Worm (Caenorhabditis elegans) whole organism, early embryonic: ENCODE data around the gene C47E12.11.

ENCODE experiments used
- B0310.2 ChIP-seq: sonication (generic microtip); optimal IDR thresholded peaks from 2 replicates; lab custom pipeline; 2016; ENCODE audit warnings: mild to moderate bottlenecking, missing genetic modification characterization, missing compliant biosample characterization
- F13C5.2 ChIP-seq: sonication (generic microtip); optimal IDR thresholded peaks from 2 replicates; lab custom pipeline; 2017; ENCODE audit warnings: mild to moderate bottlenecking, missing genetic modification characterization, inconsistent platforms, missing compliant biosample characterization
- aly-1 ChIP-seq: sonication (generic microtip); optimal IDR thresholded peaks from 2 replicates; lab custom pipeline; 2016; ENCODE audit warnings: missing genetic modification characterization, missing compliant biosample characterization
- ama-1 ChIP-seq: fragments of 150-350 bp; optimal IDR thresholded peaks from 2 replicates; lab custom pipeline; 2014
- ceh-13 ChIP-seq: fragments of 200-800 bp; sonication (Bioruptor generic); optimal IDR thresholded peaks from 2 replicates; lab custom pipeline; 2018; ENCODE audit warnings: mild to moderate bottlenecking, missing genetic modification characterization, missing compliant biosample characterization
- ceh-36 ChIP-seq: sonication (generic microtip); optimal IDR thresholded peaks from 2 replicates; lab custom pipeline; 2016; ENCODE audit warnings: missing genetic modification characterization, inconsistent platforms, missing compliant biosample characterization
- ets-7 ChIP-seq: sonication (generic microtip); optimal IDR thresholded peaks from 2 replicates; lab custom pipeline; 2016; ENCODE audit warnings: missing genotype, missing genetic modification characterization, missing compliant biosample characterization
- flt-1 ChIP-seq: fragments of 200-800 bp; sonication (Bioruptor generic); IDR thresholded peaks from 2 replicates; pipeline ENCODE4 v1.3.6; 2022; ENCODE audit warnings: missing genetic modification characterization, missing compliant biosample characterization
- hmbx-1 ChIP-seq: sonication (generic microtip); optimal IDR thresholded peaks from 2 replicates; lab custom pipeline; 2016; ENCODE audit warnings: mild to moderate bottlenecking, missing genetic modification characterization, missing compliant biosample characterization
- hmg-4 ChIP-seq: fragments of 200-800 bp; sonication (Bioruptor generic); optimal IDR thresholded peaks from 2 replicates; lab custom pipeline; 2018; ENCODE audit warnings: mild to moderate bottlenecking, missing genetic modification characterization, missing compliant biosample characterization
- hnd-1 ChIP-seq: sonication (generic microtip); optimal IDR thresholded peaks from 2 replicates; lab custom pipeline; 2016; ENCODE audit warnings: missing genetic modification characterization, missing compliant biosample characterization
- pes-1 ChIP-seq: fragments of 200-800 bp; sonication (Bioruptor generic); IDR thresholded peaks from 2 replicates; pipeline ENCODE4 v1.3.6; 2022; ENCODE audit warnings: missing genetic modification reagents, missing genetic modification characterization, missing compliant biosample characterization
- scrt-1 ChIP-seq: fragments of 200-800 bp; sonication (Bioruptor generic); IDR thresholded peaks from 2 replicates; pipeline ENCODE4 v1.3.6; 2022; ENCODE audit warnings: missing genetic modification characterization, missing compliant biosample characterization
- sea-1 ChIP-seq: fragments of 200-800 bp; sonication (Bioruptor generic); conservative IDR thresholded peaks from 2 replicates; pipeline ENCODE4 v1.3.6; 2022; ENCODE audit warnings: missing genetic modification characterization, missing compliant biosample characterization
- tbx-11 ChIP-seq: fragments of 200-800 bp; sonication (Bioruptor generic); IDR thresholded peaks from 2 replicates; pipeline ENCODE4 v1.3.6; 2022; ENCODE audit warnings: missing genetic modification characterization, missing compliant biosample characterization
- tbx-37 ChIP-seq: fragments of 200-800 bp; sonication (Bioruptor generic); conservative IDR thresholded peaks from 2 replicates; pipeline ENCODE4 v1.3.6; 2022; ENCODE audit warnings: missing genetic modification reagents, missing genetic modification characterization, missing compliant biosample characterization
- tra-4 ChIP-seq: sonication (generic microtip); optimal IDR thresholded peaks from 2 replicates; lab custom pipeline; 2017; ENCODE audit warnings: missing genetic modification characterization, missing compliant biosample characterization

Gene C47E12.11

ce11 chrIV:9982895-9983294, 13.7 kb downstream of the C47E12.11 start, which contains the start of gene mam-2:
TSS of gene mam-2 (plus strand) at chrIV:9983195.
- TF ChIP-seq sea-1 (no peak), aly-1 (tag; lab: Kevin White, UChicago) (no peak), hnd-1 (tag; lab: Kevin White, UChicago) (no peak)

ce11 chrIV:9989416-9989815, 20.2 kb downstream of the C47E12.11 start:
- TF ChIP-seq pes-1: no peak

ce11 chrIV:9993403-9994132, 24.4 kb downstream of the C47E12.11 start:
- TF ChIP-seq ceh-36 (tag; lab: Kevin White, UChicago) (no peak), hmbx-1 (tag; lab: Kevin White, UChicago) (no peak), hmg-4 (no peak), tbx-11 (GFP tag; lab: Robert Waterston, UW) (no peak), ets-7 (no peak), tra-4 (tag; lab: Kevin White, UChicago) (no peak), B0310.2 (tag; lab: Kevin White, UChicago) (no peak), flt-1 (GFP tag; lab: Robert Waterston, UW) (no peak), F13C5.2 (no peak), ama-1 (lab: Kevin White, UChicago) (no peak)

ce11 chrIV:9994895-9995394, 25.7 kb downstream of the C47E12.11 start, which contains the start of gene uba-1:
TSS of gene uba-1 (minus strand) at chrIV:9994945.
- TF ChIP-seq sea-1: no peak
- TF ChIP-seq ama-1 (lab: Kevin White, UChicago): peak; percentile 61
- no peak for TF ChIP-seq flt-1 (GFP tag; lab: Robert Waterston, UW)
- TF ChIP-seq ets-7: no peak
- TF ChIP-seq scrt-1 (GFP tag; lab: Robert Waterston, UW): no peak

ce11 chrIV:9998487-9999218, 29.5 kb downstream of the C47E12.11 start, which contains the start of gene pyp-1:
TSS of gene pyp-1 (minus strand) at chrIV:9998925.
- no peak for TF ChIP-seq ets-7
- TF ChIP-seq hmg-4: no peak
- no peak for TF ChIP-seq tbx-37 (GFP tag; lab: Robert Waterston, UW)
- TF ChIP-seq tra-4 (tag; lab: Kevin White, UChicago): no peak
- TF ChIP-seq aly-1 (tag; lab: Kevin White, UChicago): no peak
- TF ChIP-seq hnd-1 (tag; lab: Kevin White, UChicago): no peak
- no peak for TF ChIP-seq tbx-11 (GFP tag; lab: Robert Waterston, UW)
- TF ChIP-seq pes-1: no peak
- TF ChIP-seq ceh-13 (GFP tag; lab: Kevin White, UChicago): no peak
- TF ChIP-seq F13C5.2: no peak
- no peak for TF ChIP-seq B0310.2 (tag; lab: Kevin White, UChicago)
- no peak for TF ChIP-seq sea-1
- no peak for TF ChIP-seq scrt-1 (GFP tag; lab: Robert Waterston, UW)
- TF ChIP-seq ama-1 (lab: Kevin White, UChicago): no peak
- TF ChIP-seq ceh-36 (tag; lab: Kevin White, UChicago): no peak
- TF ChIP-seq flt-1 (GFP tag; lab: Robert Waterston, UW): no peak
- TF ChIP-seq hmbx-1 (tag; lab: Kevin White, UChicago): no peak

ce11 chrIV:10001748-10002147, 32.5 kb downstream of the C47E12.11 start, which contains the start of gene C47E12.3:
TSS of gene C47E12.3 (minus strand) at chrIV:10001848.
- TF ChIP-seq hmg-4 (no peak), ets-7 (no peak), ama-1 (lab: Kevin White, UChicago) (no peak), ceh-13 (GFP tag; lab: Kevin White, UChicago) (no peak), tbx-11 (GFP tag; lab: Robert Waterston, UW) (no peak), aly-1 (tag; lab: Kevin White, UChicago) (no peak), F13C5.2 (no peak), sea-1 (no peak), scrt-1 (GFP tag; lab: Robert Waterston, UW) (no peak)

ce11 chrIV:10003372-10003771, 34.2 kb downstream of the C47E12.11 start, which contains the start of the genes C47E12.2 and sars-1:
TSS of gene C47E12.2 (minus strand) at chrIV:10003502.
TSS of gene sars-1 (plus strand) at chrIV:10003726.
- no peak for TF ChIP-seq ama-1 (lab: Kevin White, UChicago)
- TF ChIP-seq tbx-37 (GFP tag; lab: Robert Waterston, UW): no peak

ce11 chrIV:10006792-10007191, 37.6 kb downstream of the C47E12.11 start, which contains the start of gene C47E12.13:
TSS of gene C47E12.13 (minus strand) at chrIV:10006892.
- TF ChIP-seq F13C5.2: no peak
- no peak for TF ChIP-seq ama-1 (lab: Kevin White, UChicago)
- no peak for TF ChIP-seq tra-4 (tag; lab: Kevin White, UChicago)
- TF ChIP-seq sea-1: no peak
- no peak for TF ChIP-seq tbx-37 (GFP tag; lab: Robert Waterston, UW)
- no peak for TF ChIP-seq aly-1 (tag; lab: Kevin White, UChicago)
- no peak for TF ChIP-seq hmbx-1 (tag; lab: Kevin White, UChicago)
- no peak for TF ChIP-seq ceh-36 (tag; lab: Kevin White, UChicago)
- no peak for TF ChIP-seq ceh-13 (GFP tag; lab: Kevin White, UChicago)
- no peak for TF ChIP-seq B0310.2 (tag; lab: Kevin White, UChicago)
- TF ChIP-seq scrt-1 (GFP tag; lab: Robert Waterston, UW): no peak
- no peak for TF ChIP-seq hmg-4
